Fruit fly (Drosophila melanogaster) whole organism, prepupa: Measurements from ENCODE around the gene mAChR-B.

Experiments
- CG10669 ChIP-seq: fragments of 200-800 bp; sonication (Bioruptor generic); optimal IDR thresholded peaks from 3 replicates; lab custom pipeline; 2018; ENCODE audit warnings: missing biosample characterization, mild to moderate bottlenecking, missing genetic modification characterization, moderate library complexity
- CG6808 ChIP-seq: fragments of 200-800 bp; sonication (Bioruptor generic); optimal IDR thresholded peaks from 3 replicates; lab custom pipeline; 2017; ENCODE audit warnings: missing biosample characterization, missing genetic modification characterization, mild to moderate bottlenecking, moderate library complexity, missing genetic modification reagents
- Sox102F ChIP-seq: fragments of 200-800 bp; sonication (Bioruptor generic); optimal IDR thresholded peaks from 2 replicates; lab custom pipeline; 2016; ENCODE audit warnings: missing biosample characterization, mild to moderate bottlenecking, missing genetic modification characterization

DNA sequence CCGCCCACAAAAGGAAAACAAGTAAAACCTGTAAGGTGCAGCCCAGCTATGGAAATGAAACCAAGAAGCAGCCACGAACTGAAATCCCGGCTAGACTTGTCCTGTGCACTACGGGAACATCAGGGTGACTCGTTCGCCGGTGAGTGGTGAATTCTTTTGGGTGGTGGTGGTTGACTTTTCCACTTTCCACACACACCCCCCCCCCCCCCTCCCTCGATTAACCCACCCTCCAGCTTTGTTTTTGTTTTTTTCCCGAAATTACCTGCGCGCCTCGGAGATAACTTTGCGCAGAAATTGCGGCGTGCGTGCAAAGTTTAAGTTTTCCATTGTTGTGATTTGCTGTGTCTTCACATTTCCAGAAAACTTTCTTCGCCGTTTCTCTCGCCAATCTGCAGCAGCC, 32.6 kb upstream of the mAChR-B start:
- TF ChIP-seq Sox102F (no peak), CG6808 (GFP tag; lab: Kevin White, UChicago) (no peak), CG10669 (GFP tag; lab: Kevin White, UChicago) (no peak)
